Worm (Caenorhabditis elegans): Measurements from ENCODE around the gene F36F12.3.

The F36F12.3 gene

ce11 chrV:2118574-2118973 is 33.0 kb downstream of the F36F12.3 start, which contains the start of gene bgnt-1.2:
TSS of gene bgnt-1.2 (minus strand) at chrV:2118674.
- TF ChIP-seq nhr-129 (tag; optimal IDR thresholded peaks at IDR 0.05) (no peak), fos-1 (tag; optimal IDR thresholded peaks at IDR 0.05) (no peak), mdl-1 (tag; optimal IDR thresholded peaks at IDR 0.05) (no peak), elt-1 (tag; optimal IDR thresholded peaks at IDR 0.05) (no peak), Y55F3AM.14 (GFP tag; optimal IDR thresholded peaks at IDR 0.05) (no peak), nhr-10 (tag; optimal IDR thresholded peaks at IDR 0.05) (no peak), lin-39 (tag; optimal IDR thresholded peaks at IDR 0.05) (no peak), unc-62 (GFP tag; optimal IDR thresholded peaks at IDR 0.05) (no peak), crh-2 (tag; optimal IDR thresholded peaks at IDR 0.05) (no peak)

DNA sequence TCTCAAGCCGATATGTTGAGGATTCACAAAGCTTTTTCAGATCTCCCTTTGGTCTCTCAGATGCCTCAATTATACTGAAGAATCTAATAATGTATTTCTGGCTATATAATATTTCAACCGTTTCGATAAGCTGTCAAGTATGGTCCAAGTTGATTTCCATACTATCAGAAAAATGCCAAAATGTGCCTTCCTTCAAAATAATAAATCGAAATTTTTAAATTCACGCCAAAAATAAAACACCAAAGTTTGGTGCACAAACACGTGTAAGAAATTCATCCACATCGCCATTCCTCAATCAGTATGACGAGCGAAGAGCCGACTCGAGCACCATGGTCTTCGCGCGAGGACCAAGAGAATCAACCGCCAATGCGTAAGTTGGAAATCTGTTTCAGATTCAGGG is 33.9 kb downstream of the F36F12.3 start, which contains the start of gene F22F7.11:
TSS of gene F22F7.11 (plus strand) at position 301 of the 400 bp plus-strand sequence.
- TF ChIP-seq ceh-82 (tag; optimal IDR thresholded peaks at IDR 0.05) (no peak), aly-2 (tag; optimal IDR thresholded peaks at IDR 0.05) (no peak), blmp-1 (tag; optimal IDR thresholded peaks at IDR 0.05; ENCODE audit: insufficient read depth) (no peak), ceh-16 (tag; optimal IDR thresholded peaks at IDR 0.05) (no peak), lin-13 (GFP tag; optimal IDR thresholded peaks at IDR 0.05) (no peak), elt-3 (tag; optimal IDR thresholded peaks at IDR 0.05) (no peak), mbf-1 (tag; optimal IDR thresholded peaks at IDR 0.05) (no peak), skn-1 (tag; optimal IDR thresholded peaks at IDR 0.05) (no peak), nhr-23 (tag; optimal IDR thresholded peaks at IDR 0.05) (no peak), nhr-129 (tag; optimal IDR thresholded peaks at IDR 0.05) (no peak), ztf-4 (tag; optimal IDR thresholded peaks at IDR 0.05) (no peak), crh-2 (tag; optimal IDR thresholded peaks at IDR 0.05) (no peak), lin-39 (tag; optimal IDR thresholded peaks at IDR 0.05) (no peak), dmd-4 (tag; optimal IDR thresholded peaks at IDR 0.05) (no peak), sem-4 (tag; optimal IDR thresholded peaks at IDR 0.05) (no peak), ZK546.5 (tag; optimal IDR thresholded peaks at IDR 0.05) (no peak)

DNA sequence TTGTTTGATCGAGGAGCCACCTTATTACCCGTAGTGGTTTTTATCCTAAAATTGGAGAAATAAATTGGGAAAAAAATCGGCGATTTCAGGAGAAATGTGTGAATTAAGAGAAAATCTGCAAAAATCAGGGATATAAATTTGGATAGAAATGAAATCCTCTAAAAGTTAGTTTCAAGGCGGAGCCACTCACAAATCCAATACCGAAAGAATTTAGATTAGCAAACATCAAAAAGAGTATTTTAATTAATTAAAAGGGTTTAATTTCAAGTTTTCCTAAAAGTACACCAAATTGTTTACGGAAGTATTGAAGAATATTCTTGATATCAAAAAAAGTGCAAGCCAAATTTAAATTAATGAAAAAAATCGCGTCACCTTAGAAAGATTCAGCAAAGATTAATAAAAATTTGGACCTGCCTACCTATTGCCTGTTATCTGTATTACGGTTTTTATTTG is 36.3 kb downstream of the F36F12.3 start, which contains the start of gene F22F7.8:
TSS of gene F22F7.8 (minus strand) at position 51 of the 453 bp plus-strand sequence.
- TF ChIP-seq mbf-1 (tag; optimal IDR thresholded peaks at IDR 0.05) (no peak), unc-62 (GFP tag; optimal IDR thresholded peaks at IDR 0.05) (no peak), lin-11 (tag; optimal IDR thresholded peaks at IDR 0.05) (no peak), peb-1 (tag; optimal IDR thresholded peaks at IDR 0.05) (no peak), sma-9 (GFP tag; optimal IDR thresholded peaks at IDR 0.05) (no peak), sma-9 (tag; optimal IDR thresholded peaks at IDR 0.05) (no peak), nhr-237 (tag; optimal IDR thresholded peaks at IDR 0.05) (no peak), alr-1 (tag; optimal IDR thresholded peaks at IDR 0.05) (no peak), nhr-12 (tag; optimal IDR thresholded peaks at IDR 0.05) (no peak), Y55F3AM.14 (GFP tag; optimal IDR thresholded peaks at IDR 0.05) (no peak), C34F6.9 (tag; optimal IDR thresholded peaks at IDR 0.05) (no peak), elt-1 (tag; optimal IDR thresholded peaks at IDR 0.05) (no peak), unc-39 (tag; optimal IDR thresholded peaks at IDR 0.05) (no peak), sma-3 (GFP tag; optimal IDR thresholded peaks at IDR 0.05) (no peak), fos-1 (tag; optimal IDR thresholded peaks at IDR 0.05) (no peak), F13H6.1 (tag; optimal IDR thresholded peaks at IDR 0.05) (no peak)

- TF ChIP-seq crh-2 (tag; optimal IDR thresholded peaks at IDR 0.05) (peak; percentile 14), ztf-11 (tag; optimal IDR thresholded peaks at IDR 0.05) (no peak), sma-9 (GFP tag; optimal IDR thresholded peaks at IDR 0.05) (peak; percentile 16), sma-9 (tag; optimal IDR thresholded peaks at IDR 0.05) (no peak)
Measured at ce11 chrV:2122517-2122916, 36.9 kb downstream of the F36F12.3 start, which contains the start of gene F22F7.2. TSS of gene F22F7.2 (plus strand) at chrV:2122782.

- TF ChIP-seq fos-1 (tag; optimal IDR thresholded peaks at IDR 0.05) = peak; percentile 7
- TF ChIP-seq dmd-4 (tag; optimal IDR thresholded peaks at IDR 0.05) = no peak
Measured at ce11 chrV:2123164-2123563, 37.6 kb downstream of the F36F12.3 start.

DNA sequence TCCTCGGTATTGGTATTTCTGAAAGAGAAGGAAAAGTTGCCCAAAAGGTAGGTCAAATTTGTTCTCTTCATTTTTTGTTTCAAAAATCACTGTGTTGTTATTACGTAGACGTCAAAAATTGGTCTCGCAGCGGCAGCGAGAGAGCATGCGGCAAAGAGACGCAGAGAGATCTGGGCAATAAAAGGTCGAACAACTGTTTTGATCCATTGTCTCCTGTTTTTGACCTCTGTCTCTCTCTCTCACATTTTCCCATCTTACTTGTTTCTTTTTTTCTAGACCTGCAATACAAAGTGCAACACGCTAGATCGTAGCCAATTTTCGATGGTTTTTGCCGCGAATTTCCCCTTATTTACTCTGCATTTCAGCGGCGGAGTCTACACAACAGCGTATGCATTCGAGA is 41.0 kb downstream of the F36F12.3 start:
- TF ChIP-seq elt-3 (tag; optimal IDR thresholded peaks at IDR 0.05) (no peak), nhr-129 (tag; optimal IDR thresholded peaks at IDR 0.05) (peak; percentile 51), R02D3.7 (tag; optimal IDR thresholded peaks at IDR 0.05) (no peak)
